Fruit fly (Drosophila melanogaster) whole organism, embryonic: ENCODE data around the gene CG2685.

Source experiments
- Abd-B ChIP-seq: fragments of 200-800 bp; sonication (Bioruptor generic); optimal IDR thresholded peaks from 2 replicates; lab custom pipeline; 2018; ENCODE audit warnings: missing biosample characterization, mild to moderate bottlenecking, missing genetic modification characterization, moderate library complexity
- CG10959 ChIP-seq: fragments of 200-800 bp; sonication (Bioruptor generic); IDR thresholded peaks from 2 replicates; pipeline ENCODE4 v1.3.6; 2022; ENCODE audit warnings: missing biosample characterization, missing genetic modification characterization
- CG10979 ChIP-seq: fragments of 200-800 bp; sonication (Bioruptor generic); optimal IDR thresholded peaks from 2 replicates; lab custom pipeline; 2018; ENCODE audit warnings: missing biosample characterization, mild to moderate bottlenecking, missing genetic modification characterization, moderate library complexity
- CG11560 ChIP-seq: fragments of 200-800 bp; sonication (Bioruptor generic); IDR thresholded peaks from 3 replicates; pipeline ENCODE4 v1.3.6; 2022; ENCODE audit warnings: missing biosample characterization, missing genetic modification characterization
- CG12071 ChIP-seq: fragments of 200-800 bp; sonication (Bioruptor generic); optimal IDR thresholded peaks from 3 replicates; lab custom pipeline; 2018; ENCODE audit warnings: missing biosample characterization, mild to moderate bottlenecking, missing genetic modification characterization
- CG12942 ChIP-seq: fragments of 200-800 bp; sonication (Bioruptor generic); optimal IDR thresholded peaks from 3 replicates; lab custom pipeline; 2016; ENCODE audit warnings: missing biosample characterization, missing genetic modification characterization
- CG13424 ChIP-seq: fragments of 200-800 bp; sonication (Bioruptor generic); optimal IDR thresholded peaks from 2 replicates; lab custom pipeline; 2019; ENCODE audit warnings: missing biosample characterization, mild to moderate bottlenecking, missing genetic modification characterization, moderate library complexity
- CG14050 ChIP-seq: fragments of 200-800 bp; sonication (Bioruptor generic); IDR thresholded peaks from 3 replicates; pipeline ENCODE4 v1.3.6; 2022; ENCODE audit warnings: missing biosample characterization, missing genetic modification characterization
- CG2129 ChIP-seq: fragments of 200-800 bp; sonication (Bioruptor generic); IDR thresholded peaks from 2 replicates; pipeline ENCODE4 v1.3.6; 2022; ENCODE audit warnings: missing biosample characterization, missing genetic modification characterization; ENCODE audit not compliant: partially characterized antibody
- CG2889 ChIP-seq: fragments of 200-800 bp; sonication (Bioruptor generic); IDR thresholded peaks from 3 replicates; pipeline ENCODE4 v1.3.6; 2022; ENCODE audit warnings: missing biosample characterization, missing genetic modification characterization
- CG31365 ChIP-seq: fragments of 200-800 bp; sonication (Bioruptor generic); optimal IDR thresholded peaks from 2 replicates; lab custom pipeline; 2018; ENCODE audit warnings: missing biosample characterization, mild to moderate bottlenecking, missing genetic modification characterization
- CG31388 ChIP-seq: fragments of 200-800 bp; sonication (Bioruptor generic); optimal IDR thresholded peaks from 2 replicates; lab custom pipeline; 2016; ENCODE audit warnings: missing biosample characterization, missing genetic modification characterization
- CG3163 ChIP-seq: fragments of 200-800 bp; sonication (Bioruptor generic); optimal IDR thresholded peaks from 3 replicates; lab custom pipeline; 2016; ENCODE audit warnings: missing biosample characterization, missing genetic modification characterization
- CG32767 ChIP-seq: fragments of 200-800 bp; sonication (Bioruptor generic); IDR thresholded peaks from 2 replicates; pipeline ENCODE4 v1.3.6; 2022; ENCODE audit warnings: missing biosample characterization, missing genetic modification characterization
- CG42726 ChIP-seq: fragments of 200-800 bp; sonication (Bioruptor generic); IDR thresholded peaks from 2 replicates; pipeline ENCODE4 v1.3.6; 2022; ENCODE audit warnings: missing biosample characterization, missing genetic modification characterization; ENCODE audit not compliant: partially characterized antibody
- CG5245 ChIP-seq: fragments of 200-800 bp; sonication (Bioruptor generic); optimal IDR thresholded peaks from 3 replicates; lab custom pipeline; 2016; ENCODE audit warnings: missing biosample characterization, missing genetic modification characterization
- CG7963 ChIP-seq: fragments of 200-800 bp; sonication (Bioruptor generic); IDR thresholded peaks from 3 replicates; pipeline ENCODE4 v1.3.6; 2022; ENCODE audit warnings: missing biosample characterization, missing genetic modification characterization; ENCODE audit not compliant: partially characterized antibody
- CG9876 ChIP-seq: fragments of 200-800 bp; sonication (Bioruptor generic); optimal IDR thresholded peaks from 2 replicates; lab custom pipeline; 2016; ENCODE audit warnings: missing biosample characterization, missing genetic modification characterization
- CHES-1-like ChIP-seq: fragments of 200-800 bp; sonication (Bioruptor generic); optimal IDR thresholded peaks from 2 replicates; lab custom pipeline; 2016; ENCODE audit warnings: missing biosample characterization, missing genetic modification characterization
- Ets65A ChIP-seq: fragments of 200-800 bp; sonication (Bioruptor generic); peaks from one replicate; lab custom pipeline; 2016; ENCODE audit warnings: missing biosample characterization, missing genetic modification characterization
- HLH54F ChIP-seq: fragments of 200-800 bp; sonication (Bioruptor generic); optimal IDR thresholded peaks from 3 replicates; lab custom pipeline; 2016; ENCODE audit warnings: missing biosample characterization, missing genetic modification characterization
- Nf-YB ChIP-seq: fragments of 200-800 bp; sonication (Bioruptor generic); optimal IDR thresholded peaks from 3 replicates; lab custom pipeline; 2019; ENCODE audit warnings: missing biosample characterization, mild to moderate bottlenecking, missing genetic modification characterization, moderate library complexity
- Nf-YC ChIP-seq: fragments of 200-800 bp; optimal IDR thresholded peaks from 3 replicates; lab custom pipeline; 2019; ENCODE audit warnings: missing biosample characterization, mild to moderate bottlenecking, missing genetic modification characterization, moderate library complexity
- Pdp1 ChIP-seq, 2 experiments: fragments of 200-800 bp; sonication (Bioruptor generic); optimal IDR thresholded peaks; 3 replicates each; lab custom pipeline; 2016; ENCODE audit warnings: missing biosample characterization in 2 of 2, missing genetic modification characterization in 2 of 2, mild to moderate bottlenecking in 1 of 2, moderate library complexity in 1 of 2
- Scr ChIP-seq: fragments of 200-800 bp; sonication (Bioruptor generic); IDR thresholded peaks from 2 replicates; pipeline ENCODE4 v1.3.6; 2022; ENCODE audit warnings: missing biosample characterization, missing genetic modification characterization; ENCODE audit not compliant: partially characterized antibody
- Trl ChIP-seq, 3 experiments: fragments of >200 bp in 2 of 3; fragments of 200-800 bp in 1 of 3; sonication (Bioruptor generic) in 1 of 3; optimal IDR thresholded peaks; 2 replicates in 1 of 3; 3 replicates in 2 of 3; lab custom pipeline; 2016 to 2017; ENCODE audit warnings: missing biosample characterization in 1 of 3, missing genetic modification characterization in 1 of 3
- al ChIP-seq: fragments of 200-800 bp; sonication (Bioruptor generic); IDR thresholded peaks from 2 replicates; pipeline ENCODE4 v1.3.6; 2022; ENCODE audit warnings: missing biosample characterization, missing genetic modification characterization
- ap ChIP-seq: fragments of 200-800 bp; sonication (Bioruptor generic); IDR thresholded peaks from 2 replicates; pipeline ENCODE4 v1.3.6; 2022; ENCODE audit warnings: missing biosample characterization, missing genetic modification characterization
- ato ChIP-seq: fragments of 200-800 bp; sonication (Bioruptor generic); IDR thresholded peaks from 2 replicates; pipeline ENCODE4 v1.3.6; 2022; ENCODE audit warnings: missing biosample characterization, missing genetic modification characterization; ENCODE audit not compliant: partially characterized antibody
- dati ChIP-seq: fragments of 200-800 bp; sonication (Bioruptor generic); IDR thresholded peaks from 2 replicates; pipeline ENCODE4 v1.3.6; 2022; ENCODE audit warnings: missing biosample characterization, missing genetic modification characterization
- dpn ChIP-seq, 2 experiments: fragments of 200-800 bp; sonication (Bioruptor generic); optimal IDR thresholded peaks; 3 replicates each; lab custom pipeline; 2016; ENCODE audit warnings: missing biosample characterization in 2 of 2, missing genetic modification characterization in 2 of 2
- dysf ChIP-seq: fragments of 200-800 bp; sonication (Bioruptor generic); IDR thresholded peaks from 3 replicates; pipeline ENCODE4 v1.3.6; 2022; ENCODE audit warnings: missing biosample characterization, missing genetic modification characterization
- esg ChIP-seq: fragments of 200-800 bp; sonication (Bioruptor generic); conservative IDR thresholded peaks from 2 replicates; pipeline ENCODE4 v1.3.6; 2022; ENCODE audit warnings: missing biosample characterization, missing genetic modification characterization
- ewg ChIP-seq: fragments of 200-800 bp; sonication (Bioruptor generic); optimal IDR thresholded peaks from 3 replicates; lab custom pipeline; 2017; ENCODE audit warnings: mild to moderate bottlenecking, missing biosample characterization, missing genetic modification reagents, missing genetic modification characterization
- gcm ChIP-seq: fragments of 200-800 bp; sonication (Bioruptor generic); optimal IDR thresholded peaks from 2 replicates; lab custom pipeline; 2019; ENCODE audit warnings: missing biosample characterization, mild to moderate bottlenecking, missing genetic modification characterization, moderate library complexity
- gfzf ChIP-seq: fragments of 200-800 bp; sonication (Bioruptor generic); optimal IDR thresholded peaks from 2 replicates; lab custom pipeline; 2016; ENCODE audit warnings: missing biosample characterization, mild to moderate bottlenecking, missing genetic modification characterization, moderate library complexity
- gsb ChIP-seq: fragments of 200-800 bp; sonication (Bioruptor generic); IDR thresholded peaks from 2 replicates; pipeline ENCODE4 v1.3.6; 2022; ENCODE audit warnings: missing biosample characterization, missing genetic modification characterization
- inv ChIP-seq: fragments of 200-800 bp; sonication (Bioruptor generic); IDR thresholded peaks from 2 replicates; pipeline ENCODE4 v1.3.6; 2022; ENCODE audit warnings: missing biosample characterization, missing genetic modification characterization; ENCODE audit not compliant: partially characterized antibody
- kay ChIP-seq: fragments of 200-800 bp; sonication (Bioruptor generic); optimal IDR thresholded peaks from 2 replicates; lab custom pipeline; 2016; ENCODE audit warnings: missing biosample characterization, missing genetic modification characterization
- kni ChIP-seq: fragments of 200-800 bp; sonication (Bioruptor generic); optimal IDR thresholded peaks from 3 replicates; lab custom pipeline; 2017; ENCODE audit warnings: mild to moderate bottlenecking, missing biosample characterization, missing genetic modification reagents, missing genetic modification characterization
- lmd ChIP-seq: fragments of 200-800 bp; sonication (Bioruptor generic); IDR thresholded peaks from 2 replicates; pipeline ENCODE4 v1.3.6; 2022; ENCODE audit warnings: missing biosample characterization, missing genetic modification characterization
- lola ChIP-seq, 3 experiments: fragments of >200 bp in 2 of 3; fragments of 200-800 bp in 1 of 3; sonication (Bioruptor generic) in 1 of 3; optimal IDR thresholded peaks; 2 replicates each; lab custom pipeline; 2017 to 2019; ENCODE audit warnings: missing biosample characterization in 3 of 3, missing genetic modification characterization in 3 of 3, mild to moderate bottlenecking in 1 of 3, moderate library complexity in 1 of 3
- luna ChIP-seq: fragments of 200-800 bp; sonication (Bioruptor generic); optimal IDR thresholded peaks from 2 replicates; lab custom pipeline; 2016; ENCODE audit warnings: missing biosample characterization, missing genetic modification characterization
- pfk ChIP-seq: fragments of 200-800 bp; sonication (Bioruptor generic); optimal IDR thresholded peaks from 2 replicates; lab custom pipeline; 2018; ENCODE audit warnings: missing biosample characterization, mild to moderate bottlenecking, missing genetic modification characterization, moderate library complexity
- schlank ChIP-seq: fragments of 200-800 bp; sonication (Bioruptor generic); optimal IDR thresholded peaks from 2 replicates; lab custom pipeline; 2018; ENCODE audit warnings: missing biosample characterization, mild to moderate bottlenecking, missing genetic modification characterization
- scrt ChIP-seq: fragments of 200-800 bp; sonication (Bioruptor generic); optimal IDR thresholded peaks from 2 replicates; lab custom pipeline; 2018; ENCODE audit warnings: missing biosample characterization, mild to moderate bottlenecking, missing genetic modification characterization, moderate library complexity
- sim ChIP-seq: fragments of 200-800 bp; sonication (Bioruptor generic); IDR thresholded peaks from 2 replicates; pipeline ENCODE4 v1.3.6; 2022; ENCODE audit warnings: missing biosample characterization, missing genetic modification characterization
- stwl ChIP-seq: fragments of 200-800 bp; sonication (Bioruptor generic); optimal IDR thresholded peaks from 3 replicates; lab custom pipeline; 2018; ENCODE audit warnings: missing biosample characterization, mild to moderate bottlenecking, missing genetic modification characterization, moderate library complexity
- tin ChIP-seq: fragments of 200-800 bp; sonication (Bioruptor generic); optimal IDR thresholded peaks from 3 replicates; lab custom pipeline; 2016; ENCODE audit warnings: missing biosample characterization, missing genetic modification characterization

The CG2685 gene

DNA sequence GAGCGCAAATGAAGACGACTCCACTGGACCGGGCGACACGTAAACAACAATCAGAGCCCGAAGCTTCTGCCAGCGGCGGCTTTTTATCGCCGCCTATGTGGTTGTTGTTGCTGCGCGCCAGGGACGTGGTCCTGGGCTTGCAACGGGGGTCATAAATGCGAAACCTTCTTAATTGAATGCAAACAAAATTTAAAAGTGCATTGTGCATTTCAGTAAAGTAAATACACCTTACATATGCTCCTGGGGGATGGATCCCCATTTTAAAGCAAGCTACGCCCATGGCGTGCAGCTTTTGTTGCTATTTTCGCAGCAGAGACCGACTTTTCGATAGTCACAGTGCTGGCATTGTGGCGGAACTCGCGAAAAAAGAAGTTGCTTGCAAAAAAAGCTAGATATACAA lies 10.1 kb downstream of the CG2685 start, which contains the start of gene Ugalt (continued):
- TF ChIP-seq CG42726 (GFP tag; lab: Robert Waterston, UW) (peak; percentile 79), CG14050 (GFP tag; lab: Robert Waterston, UW) (peak; percentile 100), CG31365 (tag; lab: Kevin White, UChicago) (peak; percentile 97), esg (GFP tag; lab: Robert Waterston, UW) (peak; percentile 100), dpn (GFP tag; optimal IDR thresholded peaks at IDR 0.05; lab: Kevin White, UChicago) (peak; percentile 100), CHES-1-like (peak; percentile 100), CG12071 (GFP tag; lab: Kevin White, UChicago) (peak; percentile 100), scrt (GFP tag; lab: Kevin White, UChicago) (peak; percentile 100), gfzf (peak; percentile 55), CG31388 (peak; percentile 100), CG7963 (GFP tag; lab: Robert Waterston, UW) (no peak), stwl (peak; percentile 93), lmd (GFP tag; lab: Robert Waterston, UW) (peak; percentile 100), lola (GFP tag; optimal IDR thresholded peaks at IDR 0.05; lab: Kevin White, UChicago) (peak in 1 of 3 experiments; percentile 100), CG10979 (tag; lab: Kevin White, UChicago) (peak; percentile 100), HLH54F (GFP tag; lab: Kevin White, UChicago) (peak; percentile 100), CG11560 (tag; lab: Robert Waterston, UW) (peak; percentile 98), sim (GFP tag; lab: Robert Waterston, UW) (peak; percentile 100), kay (peak; percentile 100), Pdp1 (GFP tag; optimal IDR thresholded peaks at IDR 0.05; lab: Kevin White, UChicago) (peak; percentile 100), CG10959 (GFP tag; lab: Robert Waterston, UW) (peak; percentile 100), ato (GFP tag; lab: Robert Waterston, UW) (no peak), dati (peak; percentile 100), CG5245 (GFP tag; lab: Kevin White, UChicago) (peak; percentile 100), kni (GFP tag; lab: Kevin White, UChicago) (peak; percentile 100), Abd-B (GFP tag; lab: Kevin White, UChicago) (peak; percentile 100), pfk (peak; percentile 89), Trl (optimal IDR thresholded peaks at IDR 0.05; lab: Kevin White, UChicago) (no peak), Trl (GFP tag; optimal IDR thresholded peaks at IDR 0.05; lab: Kevin White, UChicago) (peak; percentile 100), Nf-YC (tag; lab: Kevin White, UChicago) (peak; percentile 96), dysf (peak; percentile 100), CG2129 (GFP tag; lab: Robert Waterston, UW) (no peak), Scr (GFP tag; lab: Robert Waterston, UW) (0 out of 2 replicates have a peak, but pooled peaks have one; percentile 12), CG32767 (GFP tag; lab: Robert Waterston, UW) (peak; percentile 100), luna (GFP tag; lab: Kevin White, UChicago) (peak; percentile 100), CG12942 (GFP tag; lab: Kevin White, UChicago) (peak; percentile 100), ewg (GFP tag; lab: Kevin White, UChicago) (peak; percentile 100), tin (GFP tag; lab: Kevin White, UChicago) (peak; percentile 100), CG13424 (tag; lab: Kevin White, UChicago) (peak; percentile 100), ap (GFP tag; lab: Robert Waterston, UW) (peak; percentile 100), gsb (GFP tag; lab: Robert Waterston, UW) (peak; percentile 100), al (GFP tag; lab: Robert Waterston, UW) (peak; percentile 100), CG9876 (GFP tag; lab: Kevin White, UChicago) (peak; percentile 100), inv (GFP tag; lab: Robert Waterston, UW) (peak; percentile 34; the same call in 1 of the 2 replicates), CG3163 (GFP tag; lab: Kevin White, UChicago) (peak; percentile 99), CG2889 (peak; percentile 100), gcm (GFP tag; lab: Kevin White, UChicago) (peak; percentile 100), Ets65A (GFP tag; lab: Kevin White, UChicago) (peak; percentile 100), Nf-YB (GFP tag; lab: Kevin White, UChicago) (peak; percentile 94), schlank (tag; lab: Kevin White, UChicago) (peak; percentile 100)
